Worm (Caenorhabditis elegans) whole organism, L4 larva: ENCODE results near the gene F58H1.6.

Experiments used
- F10B5.3 ChIP-seq: sonication (generic microtip); optimal IDR thresholded peaks from 2 replicates; lab custom pipeline; 2016; ENCODE audit warnings: mild to moderate bottlenecking, missing genetic modification characterization, missing compliant biosample characterization
- F26F4.8 ChIP-seq: fragments of 200-800 bp; sonication (Bioruptor generic); conservative IDR thresholded peaks from 2 replicates; pipeline ENCODE4 v1.3.6; 2022; ENCODE audit warnings: missing genetic modification characterization, missing compliant biosample characterization
- F44E2.7 ChIP-seq: fragments of 200-800 bp; sonication (Bioruptor generic); IDR thresholded peaks from 2 replicates; pipeline ENCODE4 v2.1.2; 2022; ENCODE audit warnings: missing genetic modification characterization, missing compliant biosample characterization
- F49E8.2 ChIP-seq: sonication (generic microtip); optimal IDR thresholded peaks from 2 replicates; lab custom pipeline; 2016; ENCODE audit warnings: missing compliant biosample characterization, mild to moderate bottlenecking, missing genetic modification characterization, borderline replicate concordance
- R02D3.7 ChIP-seq: fragments of 150-350 bp; sonication (generic microtip); optimal IDR thresholded peaks from 3 replicates; lab custom pipeline; 2014; ENCODE audit warnings: missing biosample characterization, missing genetic modification characterization
- T20F7.1 ChIP-seq: fragments of 200-800 bp; sonication (Bioruptor generic); optimal IDR thresholded peaks from 2 replicates; lab custom pipeline; 2018; ENCODE audit warnings: mild to moderate bottlenecking, missing genetic modification characterization, missing compliant biosample characterization
- T26A8.4 ChIP-seq: fragments of 200-800 bp; sonication (Bioruptor generic); IDR thresholded peaks from 2 replicates; pipeline ENCODE4 v1.3.6; 2022; ENCODE audit warnings: missing genetic modification characterization, missing compliant biosample characterization
- Y105C5A.15 ChIP-seq: fragments of 200-800 bp; sonication (Bioruptor generic); IDR thresholded peaks from 2 replicates; pipeline ENCODE4 v1.3.6; 2022; ENCODE audit warnings: missing genetic modification characterization, missing compliant biosample characterization
- Y5F2A.4 ChIP-seq: fragments of 200-800 bp; sonication (Bioruptor generic); optimal IDR thresholded peaks from 2 replicates; lab custom pipeline; 2018; ENCODE audit warnings: mild to moderate bottlenecking, missing genetic modification characterization, missing compliant biosample characterization
- aha-1 ChIP-seq: fragments of 150-350 bp; peaks from one replicate; lab custom pipeline; 2014; ENCODE audit warnings: missing biosample characterization, missing genetic modification characterization
- ama-1 ChIP-seq: fragments of 150-350 bp; optimal IDR thresholded peaks from 2 replicates; lab custom pipeline; 2014; ENCODE audit warnings: inconsistent platforms, mixed read lengths
- ceh-32 ChIP-seq: sonication (generic microtip); optimal IDR thresholded peaks from 2 replicates; lab custom pipeline; 2016; ENCODE audit warnings: mild to moderate bottlenecking, missing genetic modification characterization, missing compliant biosample characterization; ENCODE audit not compliant: poor library complexity
- cey-2 ChIP-seq: sonication (generic microtip); optimal IDR thresholded peaks from 3 replicates; lab custom pipeline; 2017; ENCODE audit warnings: missing genetic modification characterization, mild to moderate bottlenecking, missing compliant biosample characterization, antibody characterized with exemption, borderline replicate concordance; ENCODE audit not compliant: insufficient read depth
- daf-19 ChIP-seq: fragments of 200-800 bp; sonication (Bioruptor generic); conservative IDR thresholded peaks from 2 replicates; pipeline ENCODE4 v1.3.6; 2022; ENCODE audit warnings: missing genetic modification characterization, missing compliant biosample characterization
- daf-8 ChIP-seq: fragments of 200-800 bp; sonication (Bioruptor generic); IDR thresholded peaks from 2 replicates; pipeline ENCODE4 v1.3.6; 2022; ENCODE audit warnings: missing genetic modification characterization, missing compliant biosample characterization
- dmd-9 ChIP-seq: fragments of 200-800 bp; sonication (Bioruptor generic); IDR thresholded peaks from 2 replicates; pipeline ENCODE4 v1.3.6; 2022; ENCODE audit warnings: missing genetic modification reagents, missing genetic modification characterization, missing compliant biosample characterization
- dve-1 ChIP-seq: sonication (generic microtip); optimal IDR thresholded peaks from 2 replicates; lab custom pipeline; 2017; ENCODE audit warnings: antibody characterized with exemption, mild to moderate bottlenecking, missing genetic modification characterization, missing compliant biosample characterization; ENCODE audit not compliant: insufficient read depth
- egl-43 ChIP-seq: fragments of 200-800 bp; sonication (Bioruptor generic); IDR thresholded peaks from 2 replicates; pipeline ENCODE4 v1.3.6; 2022; ENCODE audit warnings: missing genetic modification reagents, missing genetic modification characterization, missing compliant biosample characterization
- gei-8 ChIP-seq: fragments of 200-800 bp; sonication (Bioruptor generic); optimal IDR thresholded peaks from 2 replicates; lab custom pipeline; 2018; ENCODE audit warnings: mild to moderate bottlenecking, missing genetic modification characterization, missing compliant biosample characterization
- hlh-11 ChIP-seq: fragments of 200-800 bp; sonication (Bioruptor generic); optimal IDR thresholded peaks from 2 replicates; lab custom pipeline; 2018; ENCODE audit warnings: mild to moderate bottlenecking, missing genetic modification characterization, missing compliant biosample characterization
- hlh-30 ChIP-seq: sonication (generic microtip); optimal IDR thresholded peaks from 2 replicates; lab custom pipeline; 2017; ENCODE audit warnings: antibody characterized with exemption, mild to moderate bottlenecking, missing genetic modification characterization, missing compliant biosample characterization; ENCODE audit not compliant: insufficient read depth
- lin-13 ChIP-seq: fragments of 150-350 bp; optimal IDR thresholded peaks from 2 replicates; lab custom pipeline; 2014; ENCODE audit warnings: missing biosample characterization, missing genetic modification reagents, missing genetic modification characterization
- lin-15B ChIP-seq: fragments of 150-350 bp; sonication (generic microtip); optimal IDR thresholded peaks from 3 replicates; lab custom pipeline; 2014; ENCODE audit warnings: missing biosample characterization, missing genetic modification characterization
- lin-39 ChIP-seq: fragments of 150-350 bp; optimal IDR thresholded peaks from 2 replicates; lab custom pipeline; 2014; ENCODE audit warnings: missing biosample characterization, missing genetic modification reagents, missing genetic modification characterization
- lsy-2 ChIP-seq, 2 experiments: fragments of 150-350 bp in 1 of 2; sonication (generic microtip) in 1 of 2; optimal IDR thresholded peaks; 2 replicates each; lab custom pipeline; 2014 to 2017; ENCODE audit warnings: missing biosample characterization in 2 of 2, missing genetic modification characterization in 2 of 2
- mep-1 ChIP-seq: fragments of 150-350 bp; sonication (generic microtip); optimal IDR thresholded peaks from 3 replicates; lab custom pipeline; 2014; ENCODE audit warnings: missing biosample characterization, missing genetic modification characterization
- nhr-10 ChIP-seq: fragments of 150-350 bp; optimal IDR thresholded peaks from 2 replicates; lab custom pipeline; 2014; ENCODE audit warnings: missing biosample characterization, missing genetic modification characterization
- nhr-11 ChIP-seq: fragments of 150-350 bp; optimal IDR thresholded peaks from 2 replicates; lab custom pipeline; 2014; ENCODE audit warnings: missing biosample characterization, missing genetic modification characterization
- nhr-111 ChIP-seq: fragments of 200-800 bp; sonication (Bioruptor generic); optimal IDR thresholded peaks from 2 replicates; lab custom pipeline; 2018; ENCODE audit warnings: mild to moderate bottlenecking, missing genetic modification characterization, missing compliant biosample characterization
- nhr-25 ChIP-seq: sonication (generic microtip); optimal IDR thresholded peaks from 2 replicates; lab custom pipeline; 2017; ENCODE audit warnings: missing genetic modification characterization, mild to moderate bottlenecking, missing compliant biosample characterization, antibody characterized with exemption, moderate library complexity, borderline replicate concordance; ENCODE audit not compliant: insufficient read depth
- pha-4 ChIP-seq, 2 experiments: fragments of 150-350 bp in 1 of 2; fragments of 200-800 bp in 1 of 2; sonication (Bioruptor generic) in 1 of 2; IDR thresholded peaks in 1 of 2; optimal IDR thresholded peaks in 1 of 2; 2 replicates each; pipeline versions ENCODE4 v1.3.6 to Lab custom; 2014 to 2022; ENCODE audit warnings: missing genetic modification characterization in 2 of 2, missing genetic modification reagents in 2 of 2, missing biosample characterization in 1 of 2, missing compliant biosample characterization in 1 of 2
- sdz-12 ChIP-seq: fragments of 200-800 bp; sonication (Bioruptor generic); optimal IDR thresholded peaks from 2 replicates; lab custom pipeline; 2018; ENCODE audit warnings: mild to moderate bottlenecking, missing genetic modification characterization, missing compliant biosample characterization
- snpc-4 ChIP-seq: fragments of 150-350 bp; optimal IDR thresholded peaks from 2 replicates; lab custom pipeline; 2014; ENCODE audit warnings: missing biosample characterization, missing genetic modification characterization
- spr-1 ChIP-seq: sonication (generic microtip); optimal IDR thresholded peaks from 2 replicates; lab custom pipeline; 2016; ENCODE audit warnings: mild to moderate bottlenecking, missing genetic modification characterization, missing compliant biosample characterization
- spr-3 ChIP-seq: fragments of 200-800 bp; sonication (Bioruptor generic); optimal IDR thresholded peaks from 2 replicates; lab custom pipeline; 2018; ENCODE audit warnings: mild to moderate bottlenecking, missing genetic modification characterization, missing compliant biosample characterization
- tag-97 ChIP-seq: fragments of 200-800 bp; sonication (Bioruptor generic); IDR thresholded peaks from 2 replicates; pipeline ENCODE4 v1.3.6; 2022; ENCODE audit warnings: missing genetic modification characterization, missing compliant biosample characterization
- unc-130 ChIP-seq: sonication (generic microtip); optimal IDR thresholded peaks from 2 replicates; lab custom pipeline; 2016; ENCODE audit warnings: missing genetic modification reagents, missing genetic modification characterization, missing compliant biosample characterization
- unc-62 ChIP-seq, 3 experiments: fragments of 150-350 bp in 1 of 3; sonication (generic microtip); optimal IDR thresholded peaks in 2 of 3; peaks in 1 of 3; 1 replicate in 1 of 3; 2 replicates in 2 of 3; lab custom pipeline; 2014 to 2017; ENCODE audit warnings: missing biosample characterization in 3 of 3, missing genetic modification characterization in 3 of 3, missing genetic modification reagents in 3 of 3, missing genotype in 1 of 3
- zag-1 ChIP-seq: fragments of 150-350 bp; optimal IDR thresholded peaks from 2 replicates; lab custom pipeline; 2014; ENCODE audit warnings: missing biosample characterization, missing genetic modification characterization
- zfp-3 ChIP-seq: fragments of 200-800 bp; sonication (Bioruptor generic); conservative IDR thresholded peaks from 2 replicates; pipeline ENCODE4 v1.3.6; 2022; ENCODE audit warnings: missing genetic modification reagents, missing genetic modification characterization, missing compliant biosample characterization
- zip-11 ChIP-seq: fragments of 200-800 bp; sonication (Bioruptor generic); IDR thresholded peaks from 2 replicates; pipeline ENCODE4 v1.3.6; 2022; ENCODE audit warnings: missing genetic modification characterization, missing compliant biosample characterization
- ztf-7 ChIP-seq: fragments of 150-350 bp; optimal IDR thresholded peaks from 2 replicates; lab custom pipeline; 2014; ENCODE audit warnings: missing biosample characterization, missing genetic modification characterization

Gene F58H1.6

DNA sequence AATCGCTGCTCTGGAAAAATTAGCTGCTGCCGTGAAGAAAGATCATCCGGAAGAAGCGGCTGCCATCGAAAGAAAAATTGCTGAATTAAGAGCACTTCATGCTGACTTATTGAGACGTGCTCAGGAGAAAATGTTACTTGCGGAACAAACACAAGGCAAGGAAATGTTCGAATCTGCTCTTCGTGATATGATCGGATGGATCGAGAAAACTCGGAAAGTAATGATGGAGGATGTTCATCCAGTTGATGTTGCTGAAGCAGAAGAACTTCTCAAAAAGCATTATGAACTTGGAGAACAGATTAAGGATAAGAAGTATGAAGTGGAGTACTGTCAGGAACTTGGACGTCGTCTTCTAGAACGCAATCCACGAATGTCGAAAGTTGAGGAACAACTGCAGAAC lies 36.4 kb upstream of the F58H1.6 start:
- TF ChIP-seq aha-1 (tag; lab: Kevin White, UChicago) (peak; percentile 93), F49E8.2 (tag; lab: Kevin White, UChicago) (no peak)

DNA sequence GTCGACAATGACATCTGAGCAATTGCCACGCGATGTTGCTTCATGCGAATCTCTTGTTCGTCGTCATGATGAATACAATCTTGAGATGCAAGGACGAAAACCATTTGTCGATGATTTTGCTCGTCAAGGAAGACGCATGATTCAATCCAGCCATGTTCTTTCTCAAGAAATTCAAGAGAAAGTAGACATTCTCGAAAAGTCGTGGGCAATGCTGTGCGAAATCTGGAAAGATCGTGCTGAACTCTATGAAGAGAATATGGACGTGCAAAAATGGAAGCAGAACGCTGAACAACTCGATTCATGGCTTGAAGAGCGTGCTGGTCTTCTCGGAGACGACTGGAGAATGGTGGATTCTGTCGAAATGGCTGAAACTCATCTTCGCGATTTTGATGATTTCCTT lies 29.1 kb upstream of the F58H1.6 start:
- no peak for TF ChIP-seq nhr-11 (tag; lab: Kevin White, UChicago)
- no peak for TF ChIP-seq Y105C5A.15
- TF ChIP-seq zfp-3 (GFP tag; lab: Robert Waterston, UW): no peak
- no peak for TF ChIP-seq lin-39 (tag; lab: Kevin White, UChicago)
- TF ChIP-seq unc-130 (GFP tag; lab: Kevin White, UChicago): no peak
- TF ChIP-seq snpc-4 (tag; lab: Kevin White, UChicago): no peak
- TF ChIP-seq spr-1: no peak
- TF ChIP-seq unc-62 (GFP tag; optimal IDR thresholded peaks at IDR 0.05 in 1 of 2; lab: Kevin White, UChicago): peak in 1 of 2 experiments; percentile 82
- no peak for TF ChIP-seq unc-62 (tag; optimal IDR thresholded peaks at IDR 0.05; lab: Kevin White, UChicago)

DNA sequence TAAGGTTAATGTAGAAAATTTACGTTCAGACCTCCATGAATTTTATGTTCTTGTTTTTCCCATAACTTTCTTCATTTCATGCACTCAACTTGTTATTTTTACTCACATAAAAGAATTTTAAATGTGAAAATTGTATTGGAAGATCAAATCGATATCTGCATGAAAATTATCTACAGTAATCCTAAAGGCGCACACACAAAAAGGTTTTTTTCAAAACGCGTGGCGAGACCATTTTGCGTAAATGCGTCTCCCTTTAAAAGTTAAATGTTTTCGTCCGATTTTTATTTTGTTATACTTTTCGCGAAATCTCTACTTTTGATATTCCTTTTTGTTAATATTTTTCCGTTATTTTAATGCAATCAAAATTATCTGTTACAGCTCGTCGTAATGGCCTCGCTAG lies 25.2 kb upstream of the F58H1.6 start, which contains the start of gene R31.2:
R31.2 (plus strand) TSS at position 388 of the 400 bp plus-strand sequence.
- TF ChIP-seq lin-15B (tag; lab: Kevin White, UChicago) (no peak), cey-2 (no peak), tag-97 (GFP tag; lab: Robert Waterston, UW) (no peak)

DNA sequence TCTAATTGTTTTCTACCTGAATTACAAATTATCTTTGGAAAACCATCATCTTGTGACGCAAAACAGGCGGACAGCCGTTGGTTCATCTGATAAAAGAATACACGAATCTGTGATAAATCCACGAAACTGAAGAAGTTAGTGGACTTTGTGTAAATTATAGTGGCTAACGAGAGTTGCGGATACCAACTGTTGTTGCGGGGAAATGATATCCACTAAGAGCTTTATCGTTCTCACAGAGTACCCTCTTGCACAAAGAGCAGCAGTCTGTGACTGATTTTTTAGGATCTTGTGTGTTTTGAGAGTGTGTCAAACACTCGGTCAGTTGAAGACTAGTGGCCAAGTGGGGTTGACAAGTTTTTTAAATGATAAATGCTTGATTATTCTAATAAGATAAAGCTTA lies 22.8 kb upstream of the F58H1.6 start:
- TF ChIP-seq lin-13 (GFP tag; lab: Kevin White, UChicago) (no peak), daf-19 (GFP tag; lab: Robert Waterston, UW) (0 out of 2 replicates have a peak, but pooled peaks have one; percentile 53), hlh-11 (peak; percentile 12)

DNA sequence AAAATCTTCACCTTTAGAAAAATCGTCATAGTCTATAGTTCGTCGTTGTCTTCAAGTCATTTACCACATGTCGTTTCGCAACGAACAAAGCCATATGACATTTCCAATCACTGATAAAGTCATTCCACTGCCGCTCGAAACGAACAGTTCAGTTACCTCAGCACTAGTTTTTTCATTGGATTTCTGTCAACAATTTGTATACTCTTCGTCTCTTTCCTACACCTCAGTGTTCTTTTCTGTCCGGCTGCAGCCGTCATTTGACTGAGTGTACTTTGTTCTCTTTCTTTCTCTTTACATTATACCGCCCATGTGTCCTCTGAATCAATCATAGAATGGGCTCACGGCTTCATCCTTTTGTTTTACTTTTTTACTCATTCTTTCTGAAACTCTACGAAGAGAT lies 21.2 kb upstream of the F58H1.6 start:
- no peak for TF ChIP-seq Y105C5A.15
- TF ChIP-seq Y5F2A.4 (GFP tag; lab: Kevin White, UChicago): no peak
- TF ChIP-seq spr-3 (GFP tag; lab: Kevin White, UChicago): no peak
- TF ChIP-seq zag-1 (tag; lab: Kevin White, UChicago): no peak
- peak; percentile 34 for TF ChIP-seq ama-1
- peak in 1 of 2 experiments; percentile 45 for TF ChIP-seq lsy-2 (tag; optimal IDR thresholded peaks at IDR 0.05; lab: Kevin White, UChicago)
- TF ChIP-seq ceh-32 (tag; lab: Kevin White, UChicago): no peak
- no peak for TF ChIP-seq nhr-25 (tag; lab: Kevin White, UChicago)
- TF ChIP-seq R02D3.7: no peak
- no peak for TF ChIP-seq lin-15B (tag; lab: Kevin White, UChicago)
- TF ChIP-seq F10B5.3: no peak
- TF ChIP-seq egl-43: no peak
- TF ChIP-seq T20F7.1 (GFP tag; lab: Kevin White, UChicago): peak; percentile 23
- TF ChIP-seq nhr-11 (tag; lab: Kevin White, UChicago): peak; percentile 30
- no peak for TF ChIP-seq lin-39 (tag; lab: Kevin White, UChicago)
- peak; percentile 75 for TF ChIP-seq dve-1 (tag; lab: Kevin White, UChicago)
- TF ChIP-seq aha-1 (tag; lab: Kevin White, UChicago): no peak
- no peak for TF ChIP-seq gei-8
- TF ChIP-seq F26F4.8 (GFP tag; lab: Robert Waterston, UW): no peak
- no peak for TF ChIP-seq T26A8.4 (GFP tag; lab: Robert Waterston, UW)
- no peak for TF ChIP-seq nhr-111 (GFP tag; lab: Kevin White, UChicago)
- no peak for TF ChIP-seq F44E2.7 (GFP tag; lab: Robert Waterston, UW)
- no peak for TF ChIP-seq zip-11
- no peak for TF ChIP-seq pha-4 (GFP tag; IDR thresholded peaks at IDR 0.05; lab: Robert Waterston, UW)
- no peak for TF ChIP-seq pha-4 (tag; optimal IDR thresholded peaks at IDR 0.05; lab: Kevin White, UChicago)
- no peak for TF ChIP-seq daf-8 (GFP tag; lab: Robert Waterston, UW)
- no peak for TF ChIP-seq sdz-12
- TF ChIP-seq dmd-9 (GFP tag; lab: Robert Waterston, UW): no peak
- TF ChIP-seq hlh-30 (tag; lab: Kevin White, UChicago): peak; percentile 88
- TF ChIP-seq zfp-3 (GFP tag; lab: Robert Waterston, UW): no peak
- peak; percentile 3 for TF ChIP-seq nhr-10 (tag; lab: Kevin White, UChicago)
- peak; percentile 73 for TF ChIP-seq mep-1
- no peak for TF ChIP-seq ztf-7 (tag; lab: Kevin White, UChicago)
